ENCODE assay signal across 2 worm cellular contexts in genomic region chrIII:1981467-1981866, ce11.
A peak's percentile ranks its signal among the peaks of the same experiment; 100 is the strongest.
TF ChIP-seq lines count a peak whose summit lies in the region.

No protein-coding gene starts in this region.

TF ChIP-seq in whole organism, L4 larva, 104 proteins besides CTCF, POLR2A, EP300 and RAD21:
- TF ChIP-seq hmg-1.1 (GFP tag; IDR thresholded peaks at IDR 0.05; lab: Robert Waterston, UW) (no peak), zag-1 (tag; optimal IDR thresholded peaks at IDR 0.05; lab: Kevin White, UChicago) (no peak), vab-7 (GFP tag; IDR thresholded peaks at IDR 0.05; lab: Robert Waterston, UW) (peak; percentile 35; the same call in 1 of the 2 replicates), ceh-28 (tag; optimal IDR thresholded peaks at IDR 0.05; lab: Kevin White, UChicago) (no peak)

TF ChIP-seq in whole organism, young adult, 124 proteins besides CTCF, POLR2A, EP300 and RAD21:
- 0 out of 2 replicates have a peak, but pooled peaks have one; percentile 69 for TF ChIP-seq ztf-25 (GFP tag; IDR thresholded peaks at IDR 0.05; lab: Robert Waterston, UW)
- TF ChIP-seq hlh-12 (tag; optimal IDR thresholded peaks at IDR 0.05; lab: Kevin White, UChicago) = no peak
- TF ChIP-seq attf-6 (GFP tag; IDR thresholded peaks at IDR 0.05; lab: Robert Waterston, UW) = no peak
- peak; percentile 81 for TF ChIP-seq tbp1 (GFP tag; optimal IDR thresholded peaks at IDR 0.05; lab: Kevin White, UChicago)
- peak; percentile 36 for TF ChIP-seq rpc-1 (optimal IDR thresholded peaks at IDR 0.05; lab: Kevin White, UChicago)
- peak; percentile 72 for TF ChIP-seq rpc-1 (tag; optimal IDR thresholded peaks at IDR 0.05; lab: Kevin White, UChicago)
- TF ChIP-seq bed-2 (GFP tag; IDR thresholded peaks at IDR 0.05; lab: Robert Waterston, UW) = no peak
- no peak for TF ChIP-seq lag-1 (GFP tag; IDR thresholded peaks at IDR 0.05; lab: Robert Waterston, UW)
- TF ChIP-seq ceh-40 (GFP tag; IDR thresholded peaks at IDR 0.05; lab: Robert Waterston, UW) = no peak
